Worm (Caenorhabditis elegans) whole organism, L2 larva: Measurements from ENCODE around the gene C36B7.5.

Source experiments
- C34F6.9 ChIP-seq: fragments of 150-350 bp; optimal IDR thresholded peaks from 2 replicates; lab custom pipeline; 2014; ENCODE audit warnings: missing biosample characterization, missing genetic modification characterization
- ZK546.5 ChIP-seq: sonication (generic microtip); optimal IDR thresholded peaks from 2 replicates; lab custom pipeline; 2017; ENCODE audit warnings: missing biosample characterization, missing genetic modification characterization
- alr-1 ChIP-seq: fragments of 150-350 bp; optimal IDR thresholded peaks from 2 replicates; lab custom pipeline; 2014; ENCODE audit warnings: missing biosample characterization, missing genetic modification characterization
- blmp-1 ChIP-seq: sonication (generic microtip); optimal IDR thresholded peaks from 2 replicates; lab custom pipeline; 2017; ENCODE audit warnings: missing genetic modification characterization, mild to moderate bottlenecking, missing compliant biosample characterization, antibody characterized with exemption, moderate library complexity; ENCODE audit not compliant: insufficient read depth
- ceh-16 ChIP-seq: fragments of 150-350 bp; optimal IDR thresholded peaks from 2 replicates; lab custom pipeline; 2014; ENCODE audit warnings: missing biosample characterization, missing genetic modification characterization
- fos-1 ChIP-seq: fragments of 150-350 bp; optimal IDR thresholded peaks from 2 replicates; lab custom pipeline; 2014; ENCODE audit warnings: missing biosample characterization, missing genetic modification characterization
- lin-39 ChIP-seq: fragments of 150-350 bp; optimal IDR thresholded peaks from 2 replicates; lab custom pipeline; 2014; ENCODE audit warnings: missing biosample characterization, missing genetic modification reagents, missing genetic modification characterization
- mab-5 ChIP-seq: fragments of 150-350 bp; optimal IDR thresholded peaks from 2 replicates; lab custom pipeline; 2014; ENCODE audit warnings: missing biosample characterization, missing genetic modification characterization
- nhr-77 ChIP-seq: fragments of 150-350 bp; optimal IDR thresholded peaks from 2 replicates; lab custom pipeline; 2014; ENCODE audit warnings: missing biosample characterization, missing genetic modification characterization
- sma-3 ChIP-seq: sonication (generic microtip); optimal IDR thresholded peaks from 2 replicates; lab custom pipeline; 2016; ENCODE audit warnings: missing genetic modification reagents, missing genetic modification characterization, missing compliant biosample characterization
- unc-39 ChIP-seq: fragments of 150-350 bp; optimal IDR thresholded peaks from 2 replicates; lab custom pipeline; 2014; ENCODE audit warnings: missing biosample characterization, missing genetic modification characterization
- unc-62 ChIP-seq: fragments of 150-350 bp; optimal IDR thresholded peaks from 2 replicates; lab custom pipeline; 2014; ENCODE audit warnings: missing biosample characterization, missing genetic modification reagents, missing genetic modification characterization
- ztf-11 ChIP-seq: sonication (generic microtip); optimal IDR thresholded peaks from 2 replicates; lab custom pipeline; 2017; ENCODE audit warnings: missing biosample characterization, missing genetic modification characterization

- TF ChIP-seq C34F6.9 (tag; lab: Kevin White, UChicago), result no peak
- no peak for TF ChIP-seq unc-62 (GFP tag; lab: Kevin White, UChicago)
- no peak for TF ChIP-seq nhr-77
- TF ChIP-seq sma-3 (GFP tag; lab: Kevin White, UChicago), result no peak
- no peak for TF ChIP-seq unc-39
- TF ChIP-seq mab-5 (tag; lab: Kevin White, UChicago), result no peak
- TF ChIP-seq ceh-16 (tag; lab: Kevin White, UChicago), result no peak
- TF ChIP-seq ztf-11 (tag; lab: Kevin White, UChicago), result no peak
- TF ChIP-seq lin-39 (tag; lab: Kevin White, UChicago), result no peak
- TF ChIP-seq fos-1, result no peak
- TF ChIP-seq alr-1, result no peak
- no peak for TF ChIP-seq blmp-1
- TF ChIP-seq ZK546.5 (tag; lab: Kevin White, UChicago), result no peak
Measured at ce11 chrX:7066003-7066402, 30.2 kb downstream of the C36B7.5 start.
